Worm (Caenorhabditis elegans) whole organism, L2 larva: ENCODE results near the gene elt-1.

Source experiments
- C34F6.9 ChIP-seq: fragments of 150-350 bp; optimal IDR thresholded peaks from 2 replicates; lab custom pipeline; 2014; ENCODE audit warnings: missing biosample characterization, missing genetic modification characterization
- F13H6.1 ChIP-seq: sonication (generic microtip); optimal IDR thresholded peaks from 2 replicates; lab custom pipeline; 2016; ENCODE audit warnings: missing genetic modification characterization, missing compliant biosample characterization
- R02D3.7 ChIP-seq: fragments of 150-350 bp; optimal IDR thresholded peaks from 2 replicates; lab custom pipeline; 2014; ENCODE audit warnings: missing biosample characterization, missing genetic modification characterization
- Y55F3AM.14 ChIP-seq: fragments of 200-800 bp; sonication (Bioruptor generic); optimal IDR thresholded peaks from 2 replicates; lab custom pipeline; 2018; ENCODE audit warnings: mild to moderate bottlenecking, missing genetic modification characterization, missing compliant biosample characterization
- ZK546.5 ChIP-seq: sonication (generic microtip); optimal IDR thresholded peaks from 2 replicates; lab custom pipeline; 2017; ENCODE audit warnings: missing biosample characterization, missing genetic modification characterization
- alr-1 ChIP-seq: fragments of 150-350 bp; optimal IDR thresholded peaks from 2 replicates; lab custom pipeline; 2014; ENCODE audit warnings: missing biosample characterization, missing genetic modification characterization
- ama-1 ChIP-seq: fragments of 150-350 bp; optimal IDR thresholded peaks from 2 replicates; lab custom pipeline; 2018; ENCODE audit warnings: inconsistent platforms
- crh-2 ChIP-seq: sonication (generic microtip); optimal IDR thresholded peaks from 2 replicates; lab custom pipeline; 2017; ENCODE audit warnings: missing biosample characterization, missing genetic modification characterization
- dmd-4 ChIP-seq: sonication (generic microtip); optimal IDR thresholded peaks from 2 replicates; lab custom pipeline; 2017; ENCODE audit warnings: missing biosample characterization, missing genetic modification characterization
- egl-27 ChIP-seq: sonication (generic microtip); optimal IDR thresholded peaks from 3 replicates; lab custom pipeline; 2017; ENCODE audit warnings: missing biosample characterization, missing genetic modification reagents, missing genetic modification characterization
- elt-1 ChIP-seq: fragments of 150-350 bp; optimal IDR thresholded peaks from 2 replicates; lab custom pipeline; 2014; ENCODE audit warnings: missing biosample characterization, missing genetic modification characterization
- elt-3 ChIP-seq: sonication (generic microtip); optimal IDR thresholded peaks from 2 replicates; lab custom pipeline; 2017; ENCODE audit warnings: missing biosample characterization, missing genetic modification characterization
- fos-1 ChIP-seq: fragments of 150-350 bp; optimal IDR thresholded peaks from 2 replicates; lab custom pipeline; 2014; ENCODE audit warnings: missing biosample characterization, missing genetic modification characterization
- gmeb-1 ChIP-seq: fragments of 150-350 bp; optimal IDR thresholded peaks from 2 replicates; lab custom pipeline; 2014; ENCODE audit warnings: missing biosample characterization, missing genetic modification characterization
- lin-13 ChIP-seq: fragments of 150-350 bp; optimal IDR thresholded peaks from 2 replicates; lab custom pipeline; 2014; ENCODE audit warnings: missing biosample characterization, missing genetic modification reagents, missing genetic modification characterization
- lin-39 ChIP-seq: fragments of 150-350 bp; optimal IDR thresholded peaks from 2 replicates; lab custom pipeline; 2014; ENCODE audit warnings: missing biosample characterization, missing genetic modification reagents, missing genetic modification characterization
- mab-5 ChIP-seq: fragments of 150-350 bp; optimal IDR thresholded peaks from 2 replicates; lab custom pipeline; 2014; ENCODE audit warnings: missing biosample characterization, missing genetic modification characterization
- mbf-1 ChIP-seq: sonication (generic microtip); optimal IDR thresholded peaks from 2 replicates; lab custom pipeline; 2017; ENCODE audit warnings: missing biosample characterization, missing genetic modification characterization
- mdl-1 ChIP-seq, 2 experiments: fragments of 150-350 bp in 1 of 2; sonication (generic microtip) in 1 of 2; optimal IDR thresholded peaks; 2 replicates each; lab custom pipeline; 2017; ENCODE audit warnings: missing biosample characterization in 2 of 2, missing genetic modification characterization in 2 of 2
- nhr-10 ChIP-seq: sonication (generic microtip); optimal IDR thresholded peaks from 2 replicates; lab custom pipeline; 2017; ENCODE audit warnings: missing biosample characterization, missing genetic modification characterization
- nhr-11 ChIP-seq: fragments of 150-350 bp; optimal IDR thresholded peaks from 2 replicates; lab custom pipeline; 2014; ENCODE audit warnings: missing biosample characterization, missing genetic modification characterization
- nhr-12 ChIP-seq: fragments of 150-350 bp; optimal IDR thresholded peaks from 2 replicates; lab custom pipeline; 2014; ENCODE audit warnings: missing biosample characterization, missing genetic modification characterization
- nhr-129 ChIP-seq: fragments of 150-350 bp; optimal IDR thresholded peaks from 2 replicates; lab custom pipeline; 2014; ENCODE audit warnings: missing biosample characterization, missing genetic modification characterization
- nhr-21 ChIP-seq: fragments of 150-350 bp; optimal IDR thresholded peaks from 2 replicates; lab custom pipeline; 2014; ENCODE audit warnings: missing biosample characterization, missing genetic modification characterization
- nhr-23 ChIP-seq: fragments of 150-350 bp; optimal IDR thresholded peaks from 2 replicates; lab custom pipeline; 2014; ENCODE audit warnings: missing biosample characterization, missing genetic modification reagents, missing genetic modification characterization
- nhr-6 ChIP-seq: fragments of 150-350 bp; optimal IDR thresholded peaks from 2 replicates; lab custom pipeline; 2014; ENCODE audit warnings: missing biosample characterization, missing genetic modification characterization
- peb-1 ChIP-seq: fragments of 150-350 bp; optimal IDR thresholded peaks from 2 replicates; lab custom pipeline; 2014; ENCODE audit warnings: missing biosample characterization, missing genetic modification characterization
- sem-4 ChIP-seq: fragments of 150-350 bp; optimal IDR thresholded peaks from 2 replicates; lab custom pipeline; 2014; ENCODE audit warnings: missing biosample characterization, missing genetic modification reagents, missing genetic modification characterization
- skn-1 ChIP-seq: sonication (generic microtip); optimal IDR thresholded peaks from 2 replicates; lab custom pipeline; 2017; ENCODE audit warnings: missing biosample characterization, missing genetic modification characterization
- sma-3 ChIP-seq: sonication (generic microtip); optimal IDR thresholded peaks from 2 replicates; lab custom pipeline; 2016; ENCODE audit warnings: missing genetic modification reagents, missing genetic modification characterization, missing compliant biosample characterization
- snpc-4 ChIP-seq: fragments of 150-350 bp; optimal IDR thresholded peaks from 2 replicates; lab custom pipeline; 2014; ENCODE audit warnings: missing biosample characterization, missing genetic modification characterization
- unc-39 ChIP-seq: fragments of 150-350 bp; optimal IDR thresholded peaks from 2 replicates; lab custom pipeline; 2014; ENCODE audit warnings: missing biosample characterization, missing genetic modification characterization
- unc-55 ChIP-seq: fragments of 150-350 bp; sonication (generic microtip); optimal IDR thresholded peaks from 3 replicates; lab custom pipeline; 2014; ENCODE audit warnings: missing biosample characterization, missing genetic modification reagents, missing genetic modification characterization
- unc-62 ChIP-seq: fragments of 150-350 bp; optimal IDR thresholded peaks from 2 replicates; lab custom pipeline; 2014; ENCODE audit warnings: missing biosample characterization, missing genetic modification reagents, missing genetic modification characterization
- ztf-1 ChIP-seq: fragments of 200-800 bp; sonication (Bioruptor generic); conservative IDR thresholded peaks from 2 replicates; pipeline ENCODE4 v1.3.6; 2022; ENCODE audit warnings: missing genetic modification characterization, missing compliant biosample characterization
- ztf-11 ChIP-seq: sonication (generic microtip); optimal IDR thresholded peaks from 2 replicates; lab custom pipeline; 2017; ENCODE audit warnings: missing biosample characterization, missing genetic modification characterization
- ztf-4 ChIP-seq: fragments of 150-350 bp; optimal IDR thresholded peaks from 2 replicates; lab custom pipeline; 2014; ENCODE audit warnings: missing biosample characterization, missing genetic modification characterization

elt-1 gene

DNA sequence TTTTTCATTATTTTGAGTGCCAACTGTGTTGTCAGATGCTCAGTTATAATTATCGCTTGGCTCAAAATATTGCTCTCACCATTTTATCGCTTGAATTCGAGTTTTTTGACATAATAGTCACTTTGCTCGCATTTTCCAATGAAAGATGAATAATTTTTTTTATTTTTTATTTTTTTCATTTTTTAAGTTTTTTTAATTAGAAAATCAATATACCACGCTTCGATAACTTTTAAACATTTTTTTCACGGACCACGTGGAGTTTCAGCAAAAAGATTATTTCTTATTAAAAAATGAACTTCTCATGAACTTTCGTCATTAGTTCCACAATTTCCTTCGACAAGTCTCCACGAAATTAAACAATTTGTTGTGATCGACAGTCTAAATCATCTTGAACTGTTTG is at the start of gene elt-1:
TSS of gene elt-1 (plus strand) at position 301 of the 400 bp plus-strand sequence.
- TF ChIP-seq elt-1 (tag; lab: Kevin White, UChicago) (no peak), mdl-1 (tag; optimal IDR thresholded peaks at IDR 0.05; lab: Kevin White, UChicago) (no peak), nhr-11 (tag; lab: Kevin White, UChicago) (no peak), F13H6.1 (tag; lab: Kevin White, UChicago) (no peak), sma-3 (GFP tag; lab: Kevin White, UChicago) (no peak), mbf-1 (tag; lab: Kevin White, UChicago) (no peak), elt-3 (no peak), alr-1 (no peak), unc-55 (GFP tag; lab: Kevin White, UChicago) (no peak), nhr-6 (no peak), ztf-4 (tag; lab: Kevin White, UChicago) (no peak), ZK546.5 (tag; lab: Kevin White, UChicago) (no peak), dmd-4 (tag; lab: Kevin White, UChicago) (no peak), egl-27 (no peak)

DNA sequence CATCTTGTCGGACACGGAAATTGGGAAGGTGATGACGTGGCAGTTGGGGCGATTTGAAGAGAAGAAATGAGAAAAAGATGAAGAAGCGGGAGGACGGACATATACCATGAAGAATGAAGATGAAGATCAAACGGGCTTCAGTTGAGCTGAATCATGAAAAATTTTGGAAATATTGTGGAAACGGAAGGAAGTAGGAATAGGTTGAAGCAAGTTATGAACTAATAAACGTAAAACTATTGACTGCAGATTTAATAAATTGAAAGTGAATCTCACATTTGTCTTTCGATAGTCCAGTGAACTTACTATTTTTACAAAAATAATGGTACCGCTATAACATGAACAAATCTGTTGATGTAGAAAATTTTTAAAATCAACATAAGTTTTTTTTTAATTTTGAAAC is 48.3 kb upstream of the elt-1 start, which contains the start of gene lron-14:
TSS of gene lron-14 (minus strand) at position 101 of the 400 bp plus-strand sequence.
- TF ChIP-seq lin-39 (tag; lab: Kevin White, UChicago) (no peak), mab-5 (tag; lab: Kevin White, UChicago) (no peak), sma-3 (GFP tag; lab: Kevin White, UChicago) (no peak), lin-13 (GFP tag; lab: Kevin White, UChicago) (no peak), nhr-10 (tag; lab: Kevin White, UChicago) (no peak), gmeb-1 (tag; lab: Kevin White, UChicago) (no peak), unc-62 (GFP tag; lab: Kevin White, UChicago) (no peak), sem-4 (tag; lab: Kevin White, UChicago) (no peak), nhr-21 (tag; lab: Kevin White, UChicago) (no peak), dmd-4 (tag; lab: Kevin White, UChicago) (no peak)

DNA sequence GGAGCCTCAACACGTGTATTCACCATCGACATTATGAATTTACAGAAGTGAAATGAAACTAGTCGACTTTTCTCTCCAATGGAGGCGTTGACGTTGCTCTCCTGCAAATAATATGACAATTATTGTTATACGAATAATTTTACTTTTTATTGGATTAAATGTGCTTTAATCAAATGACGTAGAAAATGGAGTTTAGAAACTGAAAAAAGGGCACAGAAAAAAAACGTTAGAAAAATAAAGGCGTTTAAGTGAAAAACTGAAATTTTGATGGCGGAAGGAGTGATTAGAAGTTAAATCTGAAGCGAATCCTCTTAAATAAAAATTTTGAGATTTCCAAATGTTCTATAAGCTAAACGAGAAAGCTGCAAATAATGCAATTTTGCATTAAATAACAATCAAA is 34.8 kb upstream of the elt-1 start, which contains the start of gene npr-2:
TSS of gene npr-2 (minus strand) at position 101 of the 400 bp plus-strand sequence.
- TF ChIP-seq nhr-21 (tag; lab: Kevin White, UChicago) (no peak), ZK546.5 (tag; lab: Kevin White, UChicago) (no peak), fos-1 (tag; lab: Kevin White, UChicago) (no peak), unc-39 (tag; lab: Kevin White, UChicago) (no peak), ztf-1 (GFP tag; lab: Robert Waterston, UW) (no peak), peb-1 (tag; lab: Kevin White, UChicago) (no peak), ztf-11 (tag; lab: Kevin White, UChicago) (no peak), gmeb-1 (tag; lab: Kevin White, UChicago) (no peak), nhr-129 (tag; lab: Kevin White, UChicago) (no peak), ama-1 (lab: Kevin White, UChicago) (no peak), sem-4 (tag; lab: Kevin White, UChicago) (no peak), nhr-12 (tag; lab: Kevin White, UChicago) (no peak), F13H6.1 (tag; lab: Kevin White, UChicago) (no peak), unc-55 (GFP tag; lab: Kevin White, UChicago) (no peak), mdl-1 (tag; optimal IDR thresholded peaks at IDR 0.05; lab: Kevin White, UChicago) (no peak), Y55F3AM.14 (GFP tag; lab: Kevin White, UChicago) (no peak), elt-1 (tag; lab: Kevin White, UChicago) (no peak), R02D3.7 (tag; lab: Kevin White, UChicago) (no peak)

DNA sequence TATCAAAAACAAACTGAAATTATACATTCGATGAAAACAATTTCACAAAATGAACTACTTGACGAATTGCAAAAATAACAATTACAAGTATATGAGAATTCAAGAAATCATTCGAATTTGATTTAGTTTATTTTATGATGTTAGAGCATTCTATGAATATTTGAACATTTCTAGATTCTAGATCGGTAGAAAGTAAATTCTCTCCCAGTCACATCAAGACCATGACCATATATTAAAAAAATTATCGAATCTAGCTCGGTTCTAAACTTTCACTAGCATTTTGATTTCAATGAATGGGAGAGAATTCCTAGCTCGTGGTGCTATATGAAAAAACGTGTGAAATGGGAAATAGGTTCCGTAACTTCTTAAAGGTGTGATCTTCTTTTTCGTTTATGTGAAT is 30.4 kb upstream of the elt-1 start:
- TF ChIP-seq ama-1 (lab: Kevin White, UChicago) (no peak), unc-62 (GFP tag; lab: Kevin White, UChicago) (no peak), crh-2 (tag; lab: Kevin White, UChicago) (no peak), fos-1 (tag; lab: Kevin White, UChicago) (no peak), R02D3.7 (tag; lab: Kevin White, UChicago) (no peak), peb-1 (tag; lab: Kevin White, UChicago) (no peak), snpc-4 (no peak), nhr-11 (tag; lab: Kevin White, UChicago) (no peak), gmeb-1 (tag; lab: Kevin White, UChicago) (no peak), ztf-4 (tag; lab: Kevin White, UChicago) (no peak), C34F6.9 (tag; lab: Kevin White, UChicago) (no peak), lin-13 (GFP tag; lab: Kevin White, UChicago) (no peak), ZK546.5 (tag; lab: Kevin White, UChicago) (no peak), elt-1 (tag; lab: Kevin White, UChicago) (no peak), nhr-23 (tag; lab: Kevin White, UChicago) (no peak), ztf-11 (tag; lab: Kevin White, UChicago) (no peak), skn-1 (tag; lab: Kevin White, UChicago) (no peak)
- TF ChIP-seq, all 48 proteins: peak for 0
